Worm (Caenorhabditis elegans) whole organism, young adult: ENCODE measurements around the gene W02A2.8.

ENCODE experiments used
- ceh-100 ChIP-seq: fragments of 200-800 bp; sonication (Bioruptor generic); IDR thresholded peaks from 2 replicates; pipeline ENCODE4 v1.3.6; 2022; ENCODE audit warnings: missing genetic modification reagents, missing genetic modification characterization, missing compliant biosample characterization
- rpc-1 ChIP-seq, 2 experiments: fragments of 150-350 bp in 1 of 2; sonication (generic microtip) in 1 of 2; optimal IDR thresholded peaks; 2 replicates each; lab custom pipeline; 2014 to 2018; ENCODE audit warnings: missing biosample characterization in 1 of 2, missing genetic modification characterization in 1 of 2, missing genetic modification reagents in 1 of 2, missing genotype in 1 of 2
- unc-62 ChIP-seq: fragments of 150-350 bp; optimal IDR thresholded peaks from 2 replicates; lab custom pipeline; 2014; ENCODE audit warnings: missing biosample characterization, missing genetic modification reagents, missing genetic modification characterization

DNA sequence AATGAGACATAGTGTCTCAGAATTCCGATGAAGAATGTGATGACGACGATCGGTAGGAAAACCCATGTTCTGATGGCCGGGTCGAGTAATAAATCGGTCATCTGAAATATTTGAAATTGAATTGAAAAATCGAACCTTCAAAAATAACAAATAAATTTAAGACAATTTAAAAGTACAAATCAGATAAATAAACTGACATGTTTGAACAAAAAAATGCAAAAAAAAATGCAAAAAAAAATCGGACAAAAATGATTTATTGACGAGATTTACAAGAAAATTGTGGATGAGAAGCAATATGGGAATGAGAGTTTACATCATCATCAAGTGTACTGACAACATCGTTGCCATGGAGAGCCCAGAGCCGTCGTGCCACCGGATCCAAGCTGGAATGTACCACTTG is 23.4 kb upstream of the W02A2.8 start, which contains the start of gene emc-3:
- TF ChIP-seq ceh-100, result no peak
- TF ChIP-seq rpc-1 (optimal IDR thresholded peaks at IDR 0.05; lab: Kevin White, UChicago), result no peak
- no peak for TF ChIP-seq rpc-1 (tag; optimal IDR thresholded peaks at IDR 0.05; lab: Kevin White, UChicago)
- TF ChIP-seq unc-62 (GFP tag; lab: Kevin White, UChicago), result no peak
